Worm (Caenorhabditis elegans): ENCODE data around the gene mac-1.

DNA sequence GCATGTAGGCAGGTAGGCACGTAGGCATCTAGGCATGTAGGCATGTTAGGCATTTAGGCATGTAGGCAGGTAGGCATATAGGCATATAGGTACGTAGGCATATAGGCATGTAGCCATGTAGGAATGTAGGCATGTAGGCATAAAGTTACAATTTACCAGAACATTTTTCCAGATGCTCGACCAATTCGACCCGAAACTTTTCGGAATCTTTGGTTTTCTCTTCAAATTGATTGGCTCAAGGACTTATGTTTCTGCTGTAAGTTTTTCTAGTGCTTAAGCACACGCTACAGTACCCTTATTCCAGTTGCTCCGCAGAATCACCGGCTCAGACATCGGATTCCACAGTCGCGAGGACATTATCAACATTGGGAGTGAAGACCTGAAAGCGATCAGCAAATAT lies 10.5 kb downstream of the mac-1 start:
- TF ChIP-seq flt-1 (GFP tag; IDR thresholded peaks at IDR 0.05) = no peak
- no peak for TF ChIP-seq ztf-23 (GFP tag; IDR thresholded peaks at IDR 0.05)
- no peak for TF ChIP-seq med-1 (GFP tag; optimal IDR thresholded peaks at IDR 0.05; ENCODE audit: insufficient read depth)
- TF ChIP-seq ztf-29 (GFP tag; IDR thresholded peaks at IDR 0.05) = no peak
